Fruit fly (Drosophila melanogaster) whole organism, pupa: ENCODE measurements around the gene CG9072.

ENCODE experiments used
- CG10348 ChIP-seq: fragments of 200-800 bp; sonication (Bioruptor generic); IDR thresholded peaks from 2 replicates; pipeline ENCODE4 v1.3.6; 2022; ENCODE audit warnings: missing biosample characterization, missing genetic modification characterization
- CG12605 ChIP-seq: fragments of 200-800 bp; sonication (Bioruptor generic); IDR thresholded peaks from 2 replicates; pipeline ENCODE4 v1.3.6; 2022; ENCODE audit warnings: missing biosample characterization, missing genetic modification characterization
- CG13204 ChIP-seq: fragments of 200-800 bp; sonication (Bioruptor generic); optimal IDR thresholded peaks from 2 replicates; lab custom pipeline; 2018; ENCODE audit warnings: missing biosample characterization, mild to moderate bottlenecking, missing genetic modification characterization, moderate library complexity
- CG14655 ChIP-seq: fragments of 200-800 bp; sonication (Bioruptor generic); optimal IDR thresholded peaks from 3 replicates; lab custom pipeline; 2017; ENCODE audit warnings: mild to moderate bottlenecking, missing biosample characterization, missing genetic modification reagents, missing genetic modification characterization
- CG15710 ChIP-seq: fragments of 200-800 bp; sonication (Bioruptor generic); optimal IDR thresholded peaks from 2 replicates; lab custom pipeline; 2018; ENCODE audit warnings: missing biosample characterization, mild to moderate bottlenecking, missing genetic modification characterization, moderate library complexity
- CG34367 ChIP-seq: fragments of 200-800 bp; sonication (Bioruptor generic); optimal IDR thresholded peaks from 2 replicates; lab custom pipeline; 2018; ENCODE audit warnings: missing biosample characterization, mild to moderate bottlenecking, missing genetic modification characterization
- CG9948 ChIP-seq: fragments of 200-800 bp; sonication (Bioruptor generic); optimal IDR thresholded peaks from 2 replicates; lab custom pipeline; 2018; ENCODE audit warnings: missing biosample characterization, mild to moderate bottlenecking, missing genetic modification characterization, moderate library complexity
- D1 ChIP-seq: fragments of 200-800 bp; sonication (Bioruptor generic); optimal IDR thresholded peaks from 2 replicates; lab custom pipeline; 2018; ENCODE audit warnings: missing biosample characterization, mild to moderate bottlenecking, missing genetic modification characterization, moderate library complexity
- EcR ChIP-seq: fragments of 200-800 bp; sonication (Bioruptor generic); optimal IDR thresholded peaks from 3 replicates; lab custom pipeline; 2019; ENCODE audit warnings: missing biosample characterization, missing genetic modification characterization, mild to moderate bottlenecking, moderate library complexity, missing genetic modification reagents
- Snoo ChIP-seq: fragments of 200-800 bp; sonication (Bioruptor generic); optimal IDR thresholded peaks from 3 replicates; lab custom pipeline; 2017; ENCODE audit warnings: missing biosample characterization, mild to moderate bottlenecking, missing genetic modification characterization, inconsistent platforms

DNA sequence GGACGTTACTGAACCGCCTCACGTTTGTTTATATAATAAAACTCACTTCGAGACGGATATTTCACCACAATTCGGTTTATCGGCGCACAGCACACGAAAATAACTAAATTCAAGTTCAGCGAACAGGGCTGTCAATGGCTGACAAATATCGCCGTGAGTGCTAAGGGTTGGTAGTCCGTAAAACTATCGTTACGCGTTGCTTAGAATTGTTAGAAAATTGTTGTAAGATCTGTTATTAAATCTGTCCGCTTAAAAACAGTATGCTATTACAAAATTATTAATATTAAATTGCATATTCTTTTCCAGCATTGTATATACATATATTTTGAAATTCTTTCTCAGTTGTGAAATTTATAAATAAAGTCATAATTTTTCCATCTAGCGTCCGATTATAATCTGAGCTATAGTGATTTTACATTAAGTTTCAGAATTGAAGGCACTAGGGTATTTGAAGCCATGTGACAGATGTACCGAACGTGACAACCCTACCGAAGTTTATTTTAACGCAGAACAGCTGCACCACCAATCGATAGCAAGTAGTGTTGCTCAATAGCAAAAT lies 11.2 kb downstream of the CG9072 start, which contains the start of gene Cox17:
- peak; percentile 78 for TF ChIP-seq CG15710
- peak; percentile 61 for TF ChIP-seq Snoo (tag; lab: Kevin White, UChicago)
- TF ChIP-seq CG34367 = peak; percentile 58
- TF ChIP-seq D1 (tag; lab: Kevin White, UChicago) = peak; percentile 22
- peak; percentile 13 for TF ChIP-seq CG13204 (GFP tag; lab: Kevin White, UChicago)
- no peak for TF ChIP-seq CG12605 (GFP tag; lab: Robert Waterston, UW)
- TF ChIP-seq CG9948 (tag; lab: Kevin White, UChicago) = peak; percentile 72
- no peak for TF ChIP-seq EcR (GFP tag; lab: Kevin White, UChicago)
- TF ChIP-seq CG10348 = peak; percentile 62
- peak; percentile 82 for TF ChIP-seq CG14655
